Worm (Caenorhabditis elegans) whole organism, early embryonic: ENCODE data around the gene F46H6.5.

Source experiments
- F13C5.2 ChIP-seq: sonication (generic microtip); optimal IDR thresholded peaks from 2 replicates; lab custom pipeline; 2017; ENCODE audit warnings: mild to moderate bottlenecking, missing genetic modification characterization, inconsistent platforms, missing compliant biosample characterization
- aly-1 ChIP-seq: sonication (generic microtip); optimal IDR thresholded peaks from 2 replicates; lab custom pipeline; 2016; ENCODE audit warnings: missing genetic modification characterization, missing compliant biosample characterization
- ama-1 ChIP-seq: fragments of 150-350 bp; optimal IDR thresholded peaks from 2 replicates; lab custom pipeline; 2014
- ceh-13 ChIP-seq: fragments of 200-800 bp; sonication (Bioruptor generic); optimal IDR thresholded peaks from 2 replicates; lab custom pipeline; 2018; ENCODE audit warnings: mild to moderate bottlenecking, missing genetic modification characterization, missing compliant biosample characterization
- flt-1 ChIP-seq: fragments of 200-800 bp; sonication (Bioruptor generic); IDR thresholded peaks from 2 replicates; pipeline ENCODE4 v1.3.6; 2022; ENCODE audit warnings: missing genetic modification characterization, missing compliant biosample characterization

ce11 chrX:4492199-4492598 is at the start of gene F46H6.5:
- no peak for TF ChIP-seq F13C5.2 (tag; lab: Kevin White, UChicago)
- no peak for TF ChIP-seq ama-1 (lab: Kevin White, UChicago)
- no peak for TF ChIP-seq flt-1 (GFP tag; lab: Robert Waterston, UW)
- TF ChIP-seq aly-1, result no peak
- no peak for TF ChIP-seq ceh-13 (GFP tag; lab: Kevin White, UChicago)
